Fruit fly (Drosophila melanogaster) whole organism, embryonic: Measurements from ENCODE around the gene Tet.

Experiments
- Awh ChIP-seq: fragments of 200-800 bp; sonication (Bioruptor generic); IDR thresholded peaks from 2 replicates; pipeline ENCODE4, ENCODE4 v1.3.6; 2022; ENCODE audit warnings: missing biosample characterization, missing genetic modification characterization
- CG11560 ChIP-seq: fragments of 200-800 bp; sonication (Bioruptor generic); IDR thresholded peaks from 3 replicates; pipeline ENCODE4 v1.3.6; 2022; ENCODE audit warnings: missing biosample characterization, missing genetic modification characterization
- CG15269 ChIP-seq: fragments of 200-800 bp; sonication (Bioruptor generic); optimal IDR thresholded peaks from 2 replicates; lab custom pipeline; 2018; ENCODE audit warnings: missing biosample characterization, mild to moderate bottlenecking, missing genetic modification characterization, moderate library complexity
- CG4328 ChIP-seq: fragments of 200-800 bp; sonication (Bioruptor generic); optimal IDR thresholded peaks from 3 replicates; lab custom pipeline; 2017; ENCODE audit warnings: missing biosample characterization, missing genetic modification reagents, missing genetic modification characterization
- CG6175 ChIP-seq: fragments of 200-800 bp; sonication (Bioruptor generic); IDR thresholded peaks from 3 replicates; pipeline ENCODE4 v1.3.6; 2022; ENCODE audit warnings: missing biosample characterization, missing genetic modification characterization
- HHEX ChIP-seq: fragments of 200-800 bp; sonication (Bioruptor generic); optimal IDR thresholded peaks from 3 replicates; lab custom pipeline; 2017; ENCODE audit warnings: missing biosample characterization, mild to moderate bottlenecking, missing genetic modification characterization, missing genetic modification reagents
- Hr78 ChIP-seq, 2 experiments: fragments of 200-800 bp in 1 of 2; fragments of >200 bp in 1 of 2; sonication (Bioruptor generic) in 1 of 2; optimal IDR thresholded peaks; 2 replicates each; lab custom pipeline; 2017 to 2019; ENCODE audit warnings: missing biosample characterization in 2 of 2, missing genetic modification characterization in 2 of 2, mild to moderate bottlenecking in 1 of 2, moderate library complexity in 1 of 2
- Optix ChIP-seq: fragments of 200-800 bp; sonication (Bioruptor generic); IDR thresholded peaks from 3 replicates; pipeline ENCODE4 v1.3.6; 2022; ENCODE audit warnings: missing biosample characterization, missing genetic modification characterization
- Ravus ChIP-seq: fragments of 200-800 bp; sonication (Bioruptor generic); IDR thresholded peaks from 2 replicates; pipeline ENCODE4 v1.3.6; 2022; ENCODE audit warnings: missing biosample characterization, missing genetic modification characterization
- ara ChIP-seq: fragments of 200-800 bp; sonication (Bioruptor generic); IDR thresholded peaks from 2 replicates; pipeline ENCODE4 v1.3.6; 2022; ENCODE audit warnings: missing biosample characterization, missing genetic modification characterization
- lov ChIP-seq, 2 experiments: fragments of 200-800 bp in 1 of 2; fragments of >200 bp in 1 of 2; sonication (Bioruptor generic) in 1 of 2; IDR thresholded peaks in 1 of 2; optimal IDR thresholded peaks in 1 of 2; 2 replicates in 1 of 2; 3 replicates in 1 of 2; pipeline versions ENCODE4 v1.3.6 to Lab custom; 2017 to 2022; ENCODE audit warnings: missing biosample characterization in 1 of 2, missing genetic modification characterization in 1 of 2
- stc ChIP-seq: fragments of 200-800 bp; sonication (Bioruptor generic); IDR thresholded peaks from 2 replicates; pipeline ENCODE4 v1.3.6; 2022; ENCODE audit warnings: missing biosample characterization, missing genetic modification characterization

dm6 chr3L:2765794-2766268, 113.1 kb downstream of the Tet start:
- no peak for TF ChIP-seq HHEX
- TF ChIP-seq Awh (GFP tag; lab: Robert Waterston, UW) = no peak
- TF ChIP-seq Hr78 (GFP tag; optimal IDR thresholded peaks at IDR 0.05; lab: Kevin White, UChicago) = no peak
- TF ChIP-seq CG15269 (tag; lab: Kevin White, UChicago) = no peak
- no peak for TF ChIP-seq CG4328
- no peak for TF ChIP-seq CG6175
- TF ChIP-seq Ravus = no peak
- no peak for TF ChIP-seq ara (GFP tag; lab: Robert Waterston, UW)
- TF ChIP-seq CG11560 (tag; lab: Robert Waterston, UW) = no peak
- no peak for TF ChIP-seq stc (GFP tag; lab: Robert Waterston, UW)
- TF ChIP-seq Optix (GFP tag; lab: Robert Waterston, UW) = no peak
- TF ChIP-seq lov (optimal IDR thresholded peaks at IDR 0.05; lab: Kevin White, UChicago) = no peak
- TF ChIP-seq lov (GFP tag; IDR thresholded peaks at IDR 0.05; lab: Robert Waterston, UW) = no peak
